Worm (Caenorhabditis elegans): ENCODE results near the gene F54D10.4.

Gene F54D10.4

DNA sequence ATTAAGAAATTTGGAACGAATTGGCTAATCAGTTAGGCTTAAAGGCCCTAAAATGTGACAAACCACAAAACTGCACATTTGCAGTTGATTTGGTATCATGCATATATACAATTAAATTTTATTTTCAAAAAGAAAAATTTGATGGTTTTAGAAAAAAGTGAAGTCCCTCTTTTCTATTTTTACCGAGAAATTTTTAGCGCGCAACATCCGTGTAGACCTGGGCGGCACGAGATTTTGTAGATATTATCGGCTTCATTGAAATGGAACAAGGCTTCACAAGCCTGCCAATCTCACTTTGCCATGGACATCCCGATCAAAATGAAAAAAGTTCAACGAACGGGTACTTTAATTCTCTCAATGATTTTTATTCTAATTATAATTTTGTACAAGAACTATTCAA lies 39.2 kb upstream of the F54D10.4 start, which contains the start of gene C17A2.2:
Gene C17A2.2, plus strand, starts transcription at position 301 of the 400 bp plus-strand sequence.
- TF ChIP-seq ceh-9 (tag; optimal IDR thresholded peaks at IDR 0.05) (no peak), madf-2 (tag; optimal IDR thresholded peaks at IDR 0.05) (no peak), che-1 (tag; optimal IDR thresholded peaks at IDR 0.05) (no peak), C38D4.7 (GFP tag; optimal IDR thresholded peaks at IDR 0.05) (no peak), pqm-1 (tag; optimal IDR thresholded peaks at IDR 0.05) (no peak), sdc-2 (tag; optimal IDR thresholded peaks at IDR 0.05) (no peak), F13H6.1 (tag; optimal IDR thresholded peaks at IDR 0.05) (no peak), rnt-1 (tag; optimal IDR thresholded peaks at IDR 0.05) (no peak), pat-9 (tag; optimal IDR thresholded peaks at IDR 0.05) (no peak), hlh-15 (tag; optimal IDR thresholded peaks at IDR 0.05) (no peak), ceh-34 (tag; optimal IDR thresholded peaks at IDR 0.05) (no peak)

- TF ChIP-seq T23F11.4 (GFP tag; optimal IDR thresholded peaks at IDR 0.05) (no peak), unc-3 (GFP tag; conservative IDR thresholded peaks at IDR 0.05) (no peak), unc-3 (tag; optimal IDR thresholded peaks at IDR 0.05) (no peak), eyg-1 (tag; optimal IDR thresholded peaks at IDR 0.05) (no peak), ceh-18 (tag; optimal IDR thresholded peaks at IDR 0.05) (no peak), nfya-1 (tag; optimal IDR thresholded peaks at IDR 0.05) (no peak), mec-3 (tag; optimal IDR thresholded peaks at IDR 0.05; ENCODE audit: borderline replicate concordance) (no peak), unc-86 (tag; optimal IDR thresholded peaks at IDR 0.05) (no peak), nhr-232 (tag; optimal IDR thresholded peaks at IDR 0.05) (no peak), sox-4 (tag; optimal IDR thresholded peaks at IDR 0.05) (no peak), che-1 (tag; optimal IDR thresholded peaks at IDR 0.05) (no peak), pax-1 (tag; optimal IDR thresholded peaks at IDR 0.05) (no peak), ceh-45 (GFP tag; IDR thresholded peaks at IDR 0.05) (no peak), ets-4 (tag; optimal IDR thresholded peaks at IDR 0.05) (no peak), hlh-15 (tag; optimal IDR thresholded peaks at IDR 0.05) (no peak), hlh-8 (tag; optimal IDR thresholded peaks at IDR 0.05) (no peak), ttx-3 (tag; optimal IDR thresholded peaks at IDR 0.05) (no peak), dve-1 (tag; optimal IDR thresholded peaks at IDR 0.05) (no peak)
These were observed 36.4 kb upstream of the F54D10.4 start, which contains the start of the genes C17A2.7 and C17A2.3 for ce11 chrII:3843305-3843704. Gene C17A2.7, minus strand, starts transcription at chrII:3843405. Gene C17A2.3, plus strand, starts transcription at chrII:3843609.

DNA sequence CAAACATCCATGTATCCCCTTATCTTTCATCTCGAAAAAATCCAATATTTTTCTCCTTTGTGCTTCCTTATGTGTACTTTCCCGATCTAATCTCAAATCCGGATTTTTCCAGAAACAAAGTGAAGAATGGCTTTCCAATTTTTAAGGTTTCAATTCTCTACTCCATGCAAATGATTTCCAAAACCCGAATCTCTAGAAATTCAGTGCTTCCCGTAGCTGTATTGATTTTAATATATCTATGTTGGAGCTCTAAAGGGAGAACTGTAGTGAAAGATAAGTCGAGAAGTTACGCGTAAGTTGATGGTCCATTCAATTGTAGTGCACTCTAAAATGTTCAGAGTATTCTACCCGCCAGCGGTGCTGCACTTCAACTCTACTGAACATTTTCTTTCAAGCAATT lies 32.7 kb upstream of the F54D10.4 start, which contains the start of gene C17A2.4:
Gene C17A2.4, plus strand, starts transcription at position 301 of the 400 bp plus-strand sequence.
- no peak for TF ChIP-seq ceh-2 (tag; optimal IDR thresholded peaks at IDR 0.05)
- TF ChIP-seq nfya-1 (tag; optimal IDR thresholded peaks at IDR 0.05), result no peak

- no peak for TF ChIP-seq ceh-2 (tag; optimal IDR thresholded peaks at IDR 0.05)
- TF ChIP-seq unc-86 (tag; optimal IDR thresholded peaks at IDR 0.05), result no peak
- TF ChIP-seq ceh-34 (tag; optimal IDR thresholded peaks at IDR 0.05), result no peak
- TF ChIP-seq C08G9.2 (tag; optimal IDR thresholded peaks at IDR 0.05), result no peak
- no peak for TF ChIP-seq ttx-3 (tag; optimal IDR thresholded peaks at IDR 0.05)
- TF ChIP-seq npax-4 (tag; optimal IDR thresholded peaks at IDR 0.05), result no peak
- TF ChIP-seq pat-9 (tag; optimal IDR thresholded peaks at IDR 0.05), result no peak
- no peak for TF ChIP-seq nhr-232 (tag; optimal IDR thresholded peaks at IDR 0.05)
These were observed 29.1 kb upstream of the F54D10.4 start, which contains the start of gene oac-4 for ce11 chrII:3835915-3836314. Gene oac-4, minus strand, starts transcription at chrII:3836015.

DNA sequence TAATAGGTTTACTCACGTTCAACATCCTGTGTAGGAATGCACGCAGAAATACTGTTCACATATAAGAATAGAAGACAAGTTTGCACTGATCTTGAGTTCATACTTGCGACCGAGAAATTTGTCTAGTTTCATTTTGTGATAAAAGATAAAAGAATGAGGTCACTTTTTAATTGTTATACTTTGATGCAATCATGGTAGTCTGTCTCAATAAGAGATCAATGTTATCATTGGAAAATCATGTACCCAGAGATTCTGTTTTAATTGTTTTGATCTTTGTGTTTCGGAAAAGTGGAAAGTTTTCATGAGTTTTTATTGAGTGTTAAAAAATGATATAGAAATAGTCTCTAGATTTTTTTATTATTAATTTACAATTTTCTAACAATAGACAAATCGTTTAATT lies 25.5 kb upstream of the F54D10.4 start, which contains the start of gene F54D10.9:
Gene F54D10.9, minus strand, starts transcription at position 101 of the 400 bp plus-strand sequence.
- no peak for TF ChIP-seq gmeb-2 (tag; optimal IDR thresholded peaks at IDR 0.05)
- TF ChIP-seq ama-1 (optimal IDR thresholded peaks at IDR 0.05), result no peak
- no peak for TF ChIP-seq lin-11 (tag; optimal IDR thresholded peaks at IDR 0.05)
- no peak for TF ChIP-seq ahr-1 (tag; optimal IDR thresholded peaks at IDR 0.05)
- no peak for TF ChIP-seq che-1 (tag; optimal IDR thresholded peaks at IDR 0.05)
- no peak for TF ChIP-seq zip-5 (tag; optimal IDR thresholded peaks at IDR 0.05)
- no peak for TF ChIP-seq pat-9 (tag; optimal IDR thresholded peaks at IDR 0.05)
- TF ChIP-seq nhr-232 (tag; optimal IDR thresholded peaks at IDR 0.05), result no peak
- no peak for TF ChIP-seq hlh-30 (tag; optimal IDR thresholded peaks at IDR 0.05; ENCODE audit: insufficient read depth)
- no peak for TF ChIP-seq odd-2 (tag; optimal IDR thresholded peaks at IDR 0.05)
- no peak for TF ChIP-seq ceh-14 (tag; optimal IDR thresholded peaks at IDR 0.05)
- no peak for TF ChIP-seq hlh-15 (tag; optimal IDR thresholded peaks at IDR 0.05)
- TF ChIP-seq dmd-4 (tag; optimal IDR thresholded peaks at IDR 0.05; ENCODE audit: borderline replicate concordance), result no peak
- no peak for TF ChIP-seq hlh-8 (tag; optimal IDR thresholded peaks at IDR 0.05)

All from whole organism, late embryonic.